Worm (Caenorhabditis elegans) whole organism, L3 larva: ENCODE data around the gene F36D3.16.

Experiments
- ceh-82 ChIP-seq: fragments of 150-350 bp; optimal IDR thresholded peaks from 2 replicates; lab custom pipeline; 2014; ENCODE audit warnings: missing biosample characterization, missing genetic modification characterization
- elt-1 ChIP-seq: fragments of 150-350 bp; optimal IDR thresholded peaks from 2 replicates; lab custom pipeline; 2014; ENCODE audit warnings: missing biosample characterization, missing genetic modification characterization
- fkh-10 ChIP-seq: sonication (generic microtip); optimal IDR thresholded peaks from 2 replicates; lab custom pipeline; 2017; ENCODE audit warnings: missing biosample characterization, missing genetic modification reagents, missing genetic modification characterization
- ztf-11 ChIP-seq: fragments of 150-350 bp; optimal IDR thresholded peaks from 2 replicates; lab custom pipeline; 2014; ENCODE audit warnings: missing biosample characterization, missing genetic modification characterization

ce11 chrV:16480919-16481630, 46.8 kb upstream of the F36D3.16 start, which contains the start of the genes F57E7.4 and spig-6:
- no peak for TF ChIP-seq ztf-11
- no peak for TF ChIP-seq fkh-10 (GFP tag; lab: Kevin White, UChicago)
- TF ChIP-seq elt-1 (tag; lab: Kevin White, UChicago) = no peak
- TF ChIP-seq ceh-82 = no peak
